Fruit fly (Drosophila melanogaster): ENCODE data around the gene CG13907.

The CG13907 gene

dm6 chr3L:837552-838187 is 44.1 kb downstream of the CG13907 start, which contains the start of the genes CG13901 and CG13887 (continued):
- peak; percentile 76 for TF ChIP-seq CG11398 (GFP tag; optimal IDR thresholded peaks at IDR 0.05)
- TF ChIP-seq inv (GFP tag; IDR thresholded peaks at IDR 0.05; ENCODE audit: partially characterized antibody), result no peak
- peak; percentile 90 for TF ChIP-seq CG2678 (tag; optimal IDR thresholded peaks at IDR 0.05)
- peak; percentile 82 for TF ChIP-seq CG11247 (GFP tag; IDR thresholded peaks at IDR 0.05)
- TF ChIP-seq CG4617 (GFP tag; optimal IDR thresholded peaks at IDR 0.05; ENCODE audit: borderline replicate concordance), result peak; percentile 97
- peak; percentile 90 for TF ChIP-seq CG12942 (GFP tag; optimal IDR thresholded peaks at IDR 0.05)
- peak; percentile 91 for TF ChIP-seq CG12155 (GFP tag; optimal IDR thresholded peaks at IDR 0.05)
- TF ChIP-seq luna (GFP tag; optimal IDR thresholded peaks at IDR 0.05), result peak; percentile 83
- peak; percentile 94 for TF ChIP-seq tin (GFP tag; optimal IDR thresholded peaks at IDR 0.05)
- TF ChIP-seq CG14710 (tag; optimal IDR thresholded peaks at IDR 0.05), result peak; percentile 94
- TF ChIP-seq Hmr (GFP tag; optimal IDR thresholded peaks at IDR 0.05), result peak; percentile 92
- peak; percentile 89 for TF ChIP-seq da (GFP tag; optimal IDR thresholded peaks at IDR 0.05)
- TF ChIP-seq jing (GFP tag; optimal IDR thresholded peaks at IDR 0.05), result no peak
- peak; percentile 81 for TF ChIP-seq H15 (GFP tag; IDR thresholded peaks at IDR 0.05)
- peak; percentile 93 for TF ChIP-seq B-H2 (GFP tag; optimal IDR thresholded peaks at IDR 0.05)
- TF ChIP-seq exex (tag; optimal IDR thresholded peaks at IDR 0.05), result peak; percentile 59
- TF ChIP-seq sens (GFP tag), result peak; percentile 99
- 0 out of 3 replicates have a peak, but pooled peaks have one; percentile 22 for TF ChIP-seq CG2199 (GFP tag; IDR thresholded peaks at IDR 0.05)
- 0 out of 2 replicates have a peak, but pooled peaks have one; percentile 12 for TF ChIP-seq CG1024 (GFP tag; IDR thresholded peaks at IDR 0.05)
- peak; percentile 92 for TF ChIP-seq chn (GFP tag; optimal IDR thresholded peaks at IDR 0.05)
- TF ChIP-seq CG17612 (GFP tag; IDR thresholded peaks at IDR 0.05), result peak; percentile 67
- TF ChIP-seq pho (GFP tag; optimal IDR thresholded peaks at IDR 0.05), result peak; percentile 95
- TF ChIP-seq CG4328 (GFP tag; optimal IDR thresholded peaks at IDR 0.05), result peak; percentile 87
- TF ChIP-seq vfl (GFP tag; optimal IDR thresholded peaks at IDR 0.05), result peak; percentile 91
- no peak for TF ChIP-seq hbn (GFP tag; IDR thresholded peaks at IDR 0.05; ENCODE audit: partially characterized antibody)
- peak; percentile 52 for TF ChIP-seq CG9797 (GFP tag; optimal IDR thresholded peaks at IDR 0.05)
- peak; percentile 81 for TF ChIP-seq repo (GFP tag; optimal IDR thresholded peaks at IDR 0.05)
- peak; percentile 65; the same call in 1 of the 2 replicates for TF ChIP-seq peb (GFP tag; IDR thresholded peaks at IDR 0.05)
- TF ChIP-seq CG11504 (tag; optimal IDR thresholded peaks at IDR 0.05), result peak; percentile 91
- peak; percentile 89 for TF ChIP-seq sd (tag; optimal IDR thresholded peaks at IDR 0.05)
- TF ChIP-seq cwo (GFP tag; optimal IDR thresholded peaks at IDR 0.05), result peak; percentile 83
- peak; percentile 76 for TF ChIP-seq ssp (GFP tag; IDR thresholded peaks at IDR 0.05)
- TF ChIP-seq CG11456 (GFP tag; IDR thresholded peaks at IDR 0.05), result peak; percentile 88
- peak; percentile 93 for TF ChIP-seq slbo (GFP tag; IDR thresholded peaks at IDR 0.05)
- TF ChIP-seq dan (GFP tag; IDR thresholded peaks at IDR 0.05), result no peak; the same call in 1 of the 2 replicates
- TF ChIP-seq Hey (tag; optimal IDR thresholded peaks at IDR 0.05), result no peak
- TF ChIP-seq lab (GFP tag; optimal IDR thresholded peaks at IDR 0.05), result peak; percentile 94
- 0 out of 3 replicates have a peak, but pooled peaks have one; percentile 30 for TF ChIP-seq HLH4C (GFP tag; IDR thresholded peaks at IDR 0.05; ENCODE audit: partially characterized antibody)
- peak; percentile 78 for TF ChIP-seq Optix (GFP tag; IDR thresholded peaks at IDR 0.05)
- peak; percentile 91 for TF ChIP-seq Dad (GFP tag; optimal IDR thresholded peaks at IDR 0.05)
- peak; percentile 94 for TF ChIP-seq vvl (GFP tag; IDR thresholded peaks at IDR 0.05)
- TF ChIP-seq CG31441 (GFP tag; IDR thresholded peaks at IDR 0.05), result peak; percentile 91
- no peak for TF ChIP-seq cg (GFP tag; optimal IDR thresholded peaks at IDR 0.05)
- peak; percentile 93 for TF ChIP-seq slp2 (GFP tag; optimal IDR thresholded peaks at IDR 0.05)
- peak; percentile 90 for TF ChIP-seq CG7839 (tag; optimal IDR thresholded peaks at IDR 0.05)
- TF ChIP-seq CG13775 (GFP tag; optimal IDR thresholded peaks at IDR 0.05), result peak; percentile 89
- TF ChIP-seq onecut (GFP tag; IDR thresholded peaks at IDR 0.05), result peak; percentile 76
- TF ChIP-seq Aef1 (GFP tag; IDR thresholded peaks at IDR 0.05), result peak; percentile 86
- peak; percentile 89 for TF ChIP-seq CG16863 (GFP tag; optimal IDR thresholded peaks at IDR 0.05)
- peak; percentile 78 for TF ChIP-seq ATbp (GFP tag; optimal IDR thresholded peaks at IDR 0.05)
